Fruit fly (Drosophila melanogaster) whole organism, pupa: ENCODE results near the gene CG7872.

Experiments
- EcR ChIP-seq: fragments of 200-800 bp; sonication (Bioruptor generic); optimal IDR thresholded peaks from 3 replicates; lab custom pipeline; 2019; ENCODE audit warnings: missing biosample characterization, missing genetic modification characterization, mild to moderate bottlenecking, moderate library complexity, missing genetic modification reagents
- gl ChIP-seq: fragments of 200-800 bp; sonication (Bioruptor generic); optimal IDR thresholded peaks from 2 replicates; lab custom pipeline; 2018; ENCODE audit warnings: missing biosample characterization, mild to moderate bottlenecking, missing genetic modification characterization

dm6 chrX:15532062-15532461, 45.9 kb upstream of the CG7872 start:
- TF ChIP-seq gl (tag; lab: Kevin White, UChicago) (no peak), EcR (GFP tag; lab: Kevin White, UChicago) (no peak)
